Fruit fly (Drosophila melanogaster) whole organism, pupa: Measurements from ENCODE around the gene Osi1.

ENCODE experiments used
- CG10348 ChIP-seq: fragments of 200-800 bp; sonication (Bioruptor generic); IDR thresholded peaks from 2 replicates; pipeline ENCODE4 v1.3.6; 2022; ENCODE audit warnings: missing biosample characterization, missing genetic modification characterization
- CG13204 ChIP-seq: fragments of 200-800 bp; sonication (Bioruptor generic); optimal IDR thresholded peaks from 2 replicates; lab custom pipeline; 2018; ENCODE audit warnings: missing biosample characterization, mild to moderate bottlenecking, missing genetic modification characterization, moderate library complexity
- CG14655 ChIP-seq: fragments of 200-800 bp; sonication (Bioruptor generic); optimal IDR thresholded peaks from 3 replicates; lab custom pipeline; 2017; ENCODE audit warnings: mild to moderate bottlenecking, missing biosample characterization, missing genetic modification reagents, missing genetic modification characterization
- CG15710 ChIP-seq: fragments of 200-800 bp; sonication (Bioruptor generic); optimal IDR thresholded peaks from 2 replicates; lab custom pipeline; 2018; ENCODE audit warnings: missing biosample characterization, mild to moderate bottlenecking, missing genetic modification characterization, moderate library complexity
- CG34367 ChIP-seq: fragments of 200-800 bp; sonication (Bioruptor generic); optimal IDR thresholded peaks from 2 replicates; lab custom pipeline; 2018; ENCODE audit warnings: missing biosample characterization, mild to moderate bottlenecking, missing genetic modification characterization
- CG8301 ChIP-seq: fragments of 200-800 bp; sonication (Bioruptor generic); optimal IDR thresholded peaks from 2 replicates; lab custom pipeline; 2018; ENCODE audit warnings: missing biosample characterization, mild to moderate bottlenecking, missing genetic modification characterization
- D1 ChIP-seq: fragments of 200-800 bp; sonication (Bioruptor generic); optimal IDR thresholded peaks from 2 replicates; lab custom pipeline; 2018; ENCODE audit warnings: missing biosample characterization, mild to moderate bottlenecking, missing genetic modification characterization, moderate library complexity
- EcR ChIP-seq: fragments of 200-800 bp; sonication (Bioruptor generic); optimal IDR thresholded peaks from 3 replicates; lab custom pipeline; 2019; ENCODE audit warnings: missing biosample characterization, missing genetic modification characterization, mild to moderate bottlenecking, moderate library complexity, missing genetic modification reagents
- Pif1A ChIP-seq: fragments of 200-800 bp; sonication (Bioruptor generic); optimal IDR thresholded peaks from 3 replicates; lab custom pipeline; 2016; ENCODE audit warnings: missing biosample characterization, missing genetic modification characterization
- Pif1B ChIP-seq: fragments of 200-800 bp; sonication (Bioruptor generic); optimal IDR thresholded peaks from 3 replicates; lab custom pipeline; 2016; ENCODE audit warnings: missing biosample characterization, missing genetic modification characterization
- Snoo ChIP-seq: fragments of 200-800 bp; sonication (Bioruptor generic); optimal IDR thresholded peaks from 3 replicates; lab custom pipeline; 2017; ENCODE audit warnings: missing biosample characterization, mild to moderate bottlenecking, missing genetic modification characterization, inconsistent platforms
- rn ChIP-seq: fragments of 200-800 bp; sonication (Bioruptor generic); IDR thresholded peaks from 2 replicates; pipeline ENCODE4 v1.3.6; 2022; ENCODE audit warnings: missing biosample characterization, missing genetic modification characterization

The Osi1 gene

dm6 chr3R:6222119-6222518, 48.8 kb downstream of the Osi1 start:
- TF ChIP-seq CG10348 (no peak), D1 (no peak), EcR (GFP tag; lab: Kevin White, UChicago) (no peak), CG14655 (GFP tag; lab: Kevin White, UChicago) (peak; percentile 44), CG34367 (no peak), CG13204 (GFP tag; lab: Kevin White, UChicago) (no peak), Pif1A (GFP tag; lab: Kevin White, UChicago) (no peak), CG8301 (peak; percentile 5), CG15710 (tag; lab: Kevin White, UChicago) (no peak), Pif1B (GFP tag; lab: Kevin White, UChicago) (no peak), Snoo (tag; lab: Kevin White, UChicago) (peak; percentile 19), rn (GFP tag; lab: Robert Waterston, UW) (no peak)
